Worm (Caenorhabditis elegans): Measurements from ENCODE around the gene spe-26.

ce11 chrIV:10437114-10437513, 45.4 kb upstream of the spe-26 start:
- TF ChIP-seq ceh-19 (GFP tag; optimal IDR thresholded peaks at IDR 0.05) (no peak), nfya-1 (tag; optimal IDR thresholded peaks at IDR 0.05) (no peak), dve-1 (tag; optimal IDR thresholded peaks at IDR 0.05) (no peak), ceh-22 (tag; optimal IDR thresholded peaks at IDR 0.05) (no peak), ceh-48 (tag; optimal IDR thresholded peaks at IDR 0.05) (no peak), ceh-31 (tag; optimal IDR thresholded peaks at IDR 0.05) (no peak), sdc-2 (tag; optimal IDR thresholded peaks at IDR 0.05) (no peak), unc-3 (GFP tag; conservative IDR thresholded peaks at IDR 0.05) (no peak), unc-3 (tag; optimal IDR thresholded peaks at IDR 0.05) (no peak)

Data from whole organism, late embryonic.